Worm (Caenorhabditis elegans) whole organism, midembryonic: Measurements from ENCODE around the gene F15H10.5.

Experiments used
- T22C8.4 ChIP-seq: fragments of 200-800 bp; sonication (Bioruptor generic); IDR thresholded peaks from 2 replicates; pipeline ENCODE4 v1.3.6; 2022; ENCODE audit warnings: missing genetic modification characterization, missing compliant biosample characterization
- flt-1 ChIP-seq: fragments of 200-800 bp; sonication (Bioruptor generic); IDR thresholded peaks from 2 replicates; pipeline ENCODE4 v1.3.6; 2022; ENCODE audit warnings: missing genetic modification characterization, missing compliant biosample characterization
- med-1 ChIP-seq: sonication (generic microtip); optimal IDR thresholded peaks from 2 replicates; lab custom pipeline; 2017; ENCODE audit warnings: missing genetic modification characterization, mild to moderate bottlenecking, missing compliant biosample characterization, antibody characterized with exemption, missing genetic modification reagents; ENCODE audit not compliant: insufficient read depth
- ref-1 ChIP-seq: fragments of 200-800 bp; sonication (Bioruptor generic); conservative IDR thresholded peaks from 2 replicates; pipeline ENCODE4 v1.3.6; 2022; ENCODE audit warnings: missing genetic modification reagents, missing genetic modification characterization, missing compliant biosample characterization
- ztf-23 ChIP-seq: fragments of 200-800 bp; sonication (Bioruptor generic); IDR thresholded peaks from 2 replicates; pipeline ENCODE4 v1.3.6; 2022; ENCODE audit warnings: missing genetic modification reagents, missing genetic modification characterization, missing compliant biosample characterization
- ztf-29 ChIP-seq: fragments of 200-800 bp; sonication (Bioruptor generic); IDR thresholded peaks from 2 replicates; pipeline ENCODE4 v1.3.6; 2022; ENCODE audit warnings: missing genetic modification reagents, missing genetic modification characterization, missing compliant biosample characterization

- TF ChIP-seq flt-1 (GFP tag; lab: Robert Waterston, UW) (no peak), T22C8.4 (GFP tag; lab: Robert Waterston, UW) (no peak), ztf-29 (no peak), med-1 (GFP tag; lab: Kevin White, UChicago) (no peak), ref-1 (GFP tag; lab: Robert Waterston, UW) (no peak), ztf-23 (no peak)
These were observed 25.2 kb downstream of the F15H10.5 start for ce11 chrV:10393708-10394107.
